Fruit fly (Drosophila melanogaster) whole organism, embryonic: ENCODE results near the gene lbe.

Source experiments
- Bgb ChIP-seq: fragments of 200-800 bp; sonication (Bioruptor generic); IDR thresholded peaks from 2 replicates; pipeline ENCODE4 v1.3.6; 2022; ENCODE audit warnings: missing biosample characterization, missing genetic modification characterization; ENCODE audit not compliant: partially characterized antibody
- Blimp-1 ChIP-seq: fragments of 200-800 bp; sonication (Bioruptor generic); optimal IDR thresholded peaks from 3 replicates; lab custom pipeline; 2018; ENCODE audit warnings: missing biosample characterization, missing genetic modification characterization, mild to moderate bottlenecking, moderate library complexity, missing genetic modification reagents
- CG11247 ChIP-seq: fragments of 200-800 bp; sonication (Bioruptor generic); IDR thresholded peaks from 2 replicates; pipeline ENCODE4 v1.3.6; 2022; ENCODE audit warnings: missing biosample characterization, missing genetic modification characterization
- CG11696 ChIP-seq: fragments of 200-800 bp; sonication (Bioruptor generic); IDR thresholded peaks from 2 replicates; pipeline ENCODE4 v1.3.6; 2022; ENCODE audit warnings: missing biosample characterization, missing genetic modification characterization
- CG11723 ChIP-seq: fragments of 200-800 bp; sonication (Bioruptor generic); optimal IDR thresholded peaks from 2 replicates; lab custom pipeline; 2017; ENCODE audit warnings: missing biosample characterization, mild to moderate bottlenecking, missing genetic modification characterization
- CG12299 ChIP-seq: fragments of 200-800 bp; sonication (Bioruptor generic); optimal IDR thresholded peaks from 2 replicates; lab custom pipeline; 2018; ENCODE audit warnings: missing biosample characterization, mild to moderate bottlenecking, missing genetic modification characterization
- CG13624 ChIP-seq: fragments of 200-800 bp; sonication (Bioruptor generic); optimal IDR thresholded peaks from 2 replicates; lab custom pipeline; 2016; ENCODE audit warnings: missing biosample characterization, missing genetic modification characterization
- CG14860 ChIP-seq: fragments of 200-800 bp; sonication (Bioruptor generic); IDR thresholded peaks from 3 replicates; pipeline ENCODE4 v1.3.6; 2022; ENCODE audit warnings: missing biosample characterization, missing genetic modification characterization; ENCODE audit not compliant: partially characterized antibody
- CG15269 ChIP-seq: fragments of 200-800 bp; sonication (Bioruptor generic); optimal IDR thresholded peaks from 2 replicates; lab custom pipeline; 2018; ENCODE audit warnings: missing biosample characterization, mild to moderate bottlenecking, missing genetic modification characterization, moderate library complexity
- CG16815 ChIP-seq: fragments of 200-800 bp; sonication (Bioruptor generic); optimal IDR thresholded peaks from 3 replicates; lab custom pipeline; 2017; ENCODE audit warnings: missing biosample characterization, mild to moderate bottlenecking, missing genetic modification characterization
- CG17328 ChIP-seq: fragments of 200-800 bp; sonication (Bioruptor generic); IDR thresholded peaks from 2 replicates; pipeline ENCODE4 v1.3.6; 2022; ENCODE audit warnings: missing biosample characterization, missing genetic modification characterization
- CG1832 ChIP-seq: fragments of 200-800 bp; sonication (Bioruptor generic); optimal IDR thresholded peaks from 2 replicates; lab custom pipeline; 2017; ENCODE audit warnings: missing biosample characterization, mild to moderate bottlenecking, missing genetic modification characterization, inconsistent platforms
- CG18764 ChIP-seq: fragments of 200-800 bp; sonication (Bioruptor generic); optimal IDR thresholded peaks from 3 replicates; lab custom pipeline; 2016; ENCODE audit warnings: missing biosample characterization, missing genetic modification characterization
- CG30020 ChIP-seq: fragments of 200-800 bp; optimal IDR thresholded peaks from 2 replicates; lab custom pipeline; 2019; ENCODE audit warnings: missing biosample characterization, mild to moderate bottlenecking, missing genetic modification characterization, moderate library complexity
- CG43689 ChIP-seq: fragments of 200-800 bp; sonication (Bioruptor generic); IDR thresholded peaks from 2 replicates; pipeline ENCODE4 v1.3.6; 2022; ENCODE audit warnings: missing biosample characterization, missing genetic modification characterization
- CG5953 ChIP-seq: fragments of 200-800 bp; sonication (Bioruptor generic); IDR thresholded peaks from 2 replicates; pipeline ENCODE4 v1.3.6; 2022; ENCODE audit warnings: missing biosample characterization, missing genetic modification characterization
- CG6175 ChIP-seq: fragments of 200-800 bp; sonication (Bioruptor generic); IDR thresholded peaks from 3 replicates; pipeline ENCODE4 v1.3.6; 2022; ENCODE audit warnings: missing biosample characterization, missing genetic modification characterization
- CG6813 ChIP-seq: fragments of 200-800 bp; sonication (Bioruptor generic); optimal IDR thresholded peaks from 2 replicates; lab custom pipeline; 2017; ENCODE audit warnings: missing biosample characterization, missing genetic modification characterization, mild to moderate bottlenecking, moderate library complexity, missing genetic modification reagents
- CG7357 ChIP-seq: fragments of 200-800 bp; sonication (Bioruptor generic); IDR thresholded peaks from 3 replicates; pipeline ENCODE4 v1.3.6; 2022; ENCODE audit warnings: missing biosample characterization, missing genetic modification characterization
- CG7745 ChIP-seq: fragments of 200-800 bp; sonication (Bioruptor generic); optimal IDR thresholded peaks from 2 replicates; lab custom pipeline; 2018; ENCODE audit warnings: missing biosample characterization, mild to moderate bottlenecking, missing genetic modification characterization, moderate library complexity
- CG8359 ChIP-seq: fragments of 200-800 bp; sonication (Bioruptor generic); optimal IDR thresholded peaks from 2 replicates; lab custom pipeline; 2017; ENCODE audit warnings: missing biosample characterization, mild to moderate bottlenecking, missing genetic modification characterization, borderline replicate concordance
- CG9932 ChIP-seq: fragments of 200-800 bp; sonication (Bioruptor generic); IDR thresholded peaks from 2 replicates; pipeline ENCODE4 v1.3.6; 2022; ENCODE audit warnings: missing biosample characterization, missing genetic modification characterization
- D19A ChIP-seq: fragments of 200-800 bp; optimal IDR thresholded peaks from 3 replicates; lab custom pipeline; 2019; ENCODE audit warnings: missing biosample characterization, mild to moderate bottlenecking, missing genetic modification characterization, moderate library complexity
- Dp ChIP-seq: fragments of 200-800 bp; sonication (Bioruptor generic); optimal IDR thresholded peaks from 2 replicates; lab custom pipeline; 2018; ENCODE audit warnings: missing biosample characterization, mild to moderate bottlenecking, missing genetic modification characterization, moderate library complexity
- Elba2 ChIP-seq: fragments of 200-800 bp; sonication (Bioruptor generic); optimal IDR thresholded peaks from 3 replicates; lab custom pipeline; 2016; ENCODE audit warnings: missing biosample characterization, missing genetic modification characterization
- Ets97D ChIP-seq: fragments of 200-800 bp; sonication (Bioruptor generic); optimal IDR thresholded peaks from 3 replicates; lab custom pipeline; 2016; ENCODE audit warnings: missing biosample characterization, missing genetic modification characterization
- MTF-1 ChIP-seq: fragments of 200-800 bp; sonication (Bioruptor generic); optimal IDR thresholded peaks from 2 replicates; lab custom pipeline; 2018; ENCODE audit warnings: missing biosample characterization, mild to moderate bottlenecking, missing genetic modification characterization, borderline replicate concordance
- NK7.1 ChIP-seq: fragments of 200-800 bp; sonication (Bioruptor generic); optimal IDR thresholded peaks from 3 replicates; lab custom pipeline; 2016; ENCODE audit warnings: missing biosample characterization, missing genetic modification characterization
- Rx ChIP-seq: fragments of 200-800 bp; sonication (Bioruptor generic); IDR thresholded peaks from 2 replicates; pipeline ENCODE4 v1.3.6; 2022; ENCODE audit warnings: missing biosample characterization, missing genetic modification characterization
- Ssrp ChIP-seq: fragments of 200-800 bp; sonication (Bioruptor generic); optimal IDR thresholded peaks from 2 replicates; lab custom pipeline; 2018; ENCODE audit warnings: missing biosample characterization, mild to moderate bottlenecking, missing genetic modification characterization, moderate library complexity
- amos ChIP-seq: fragments of 200-800 bp; sonication (Bioruptor generic); IDR thresholded peaks from 2 replicates; pipeline ENCODE4 v1.3.6; 2022; ENCODE audit warnings: missing biosample characterization, missing genetic modification characterization; ENCODE audit not compliant: partially characterized antibody
- aop ChIP-seq: fragments of 200-800 bp; sonication (Bioruptor generic); IDR thresholded peaks from 2 replicates; pipeline ENCODE4 v1.3.6; 2022; ENCODE audit warnings: missing biosample characterization, missing genetic modification characterization
- bowl ChIP-seq: fragments of 200-800 bp; sonication (Bioruptor generic); IDR thresholded peaks from 2 replicates; pipeline ENCODE4 v1.3.6; 2022; ENCODE audit warnings: missing biosample characterization, missing genetic modification characterization
- cad ChIP-seq: fragments of >200 bp; optimal IDR thresholded peaks from 2 replicates; lab custom pipeline; 2017; ENCODE audit warnings: missing biosample characterization, missing genetic modification characterization
- ci ChIP-seq: fragments of 200-800 bp; sonication (Bioruptor generic); IDR thresholded peaks from 3 replicates; pipeline ENCODE4 v1.3.6; 2022; ENCODE audit warnings: missing biosample characterization, missing genetic modification characterization
- dysf ChIP-seq: fragments of 200-800 bp; sonication (Bioruptor generic); IDR thresholded peaks from 3 replicates; pipeline ENCODE4 v1.3.6; 2022; ENCODE audit warnings: missing biosample characterization, missing genetic modification characterization
- fd64A ChIP-seq: fragments of 200-800 bp; sonication (Bioruptor generic); optimal IDR thresholded peaks from 3 replicates; lab custom pipeline; 2018; ENCODE audit warnings: missing biosample characterization, mild to moderate bottlenecking, missing genetic modification characterization
- fd96Cb ChIP-seq: fragments of 200-800 bp; sonication (Bioruptor generic); optimal IDR thresholded peaks from 2 replicates; lab custom pipeline; 2018; ENCODE audit warnings: missing biosample characterization, mild to moderate bottlenecking, missing genetic modification characterization, moderate library complexity
- gem ChIP-seq: fragments of 200-800 bp; sonication (Bioruptor generic); optimal IDR thresholded peaks from 2 replicates; lab custom pipeline; 2019; ENCODE audit warnings: missing biosample characterization, mild to moderate bottlenecking, missing genetic modification characterization, moderate library complexity
- gsb-n ChIP-seq: fragments of 200-800 bp; sonication (Bioruptor generic); optimal IDR thresholded peaks from 3 replicates; lab custom pipeline; 2018; ENCODE audit warnings: missing biosample characterization, mild to moderate bottlenecking, missing genetic modification characterization
- h ChIP-seq: fragments of >200 bp; optimal IDR thresholded peaks from 2 replicates; lab custom pipeline; 2017
- hbn ChIP-seq: fragments of 200-800 bp; sonication (Bioruptor generic); IDR thresholded peaks from 2 replicates; pipeline ENCODE4 v1.3.6; 2022; ENCODE audit warnings: missing biosample characterization, missing genetic modification characterization; ENCODE audit not compliant: partially characterized antibody
- inv ChIP-seq: fragments of 200-800 bp; sonication (Bioruptor generic); IDR thresholded peaks from 2 replicates; pipeline ENCODE4 v1.3.6; 2022; ENCODE audit warnings: missing biosample characterization, missing genetic modification characterization; ENCODE audit not compliant: partially characterized antibody
- luna ChIP-seq: fragments of 200-800 bp; sonication (Bioruptor generic); optimal IDR thresholded peaks from 2 replicates; lab custom pipeline; 2016; ENCODE audit warnings: missing biosample characterization, missing genetic modification characterization
- nmo ChIP-seq: fragments of 200-800 bp; sonication (Bioruptor generic); optimal IDR thresholded peaks from 2 replicates; lab custom pipeline; 2018; ENCODE audit warnings: missing biosample characterization, mild to moderate bottlenecking, missing genetic modification characterization, moderate library complexity
- odd ChIP-seq: fragments of 200-800 bp; sonication (Bioruptor generic); optimal IDR thresholded peaks from 2 replicates; lab custom pipeline; 2017; ENCODE audit warnings: missing biosample characterization, mild to moderate bottlenecking, missing genetic modification characterization
- slbo ChIP-seq: fragments of 200-800 bp; sonication (Bioruptor generic); IDR thresholded peaks from 2 replicates; pipeline ENCODE4 v1.3.6; 2022; ENCODE audit warnings: missing biosample characterization, missing genetic modification characterization
- so ChIP-seq: fragments of 200-800 bp; sonication (Bioruptor generic); IDR thresholded peaks from 3 replicates; pipeline ENCODE4 v1.3.6; 2022; ENCODE audit warnings: missing biosample characterization, missing genetic modification characterization
- sqz ChIP-seq: fragments of 200-800 bp; sonication (Bioruptor generic); optimal IDR thresholded peaks from 3 replicates; lab custom pipeline; 2018; ENCODE audit warnings: missing biosample characterization, mild to moderate bottlenecking, missing genetic modification characterization
- z ChIP-seq: fragments of 200-800 bp; sonication (Bioruptor generic); IDR thresholded peaks from 3 replicates; pipeline ENCODE4 v1.3.6; 2022; ENCODE audit warnings: missing biosample characterization, missing genetic modification characterization
- zen2 ChIP-seq: fragments of 200-800 bp; sonication (Bioruptor generic); IDR thresholded peaks from 3 replicates; pipeline ENCODE4 v1.3.6; 2022; ENCODE audit warnings: missing biosample characterization, missing genetic modification characterization; ENCODE audit not compliant: partially characterized antibody

The lbe gene

DNA sequence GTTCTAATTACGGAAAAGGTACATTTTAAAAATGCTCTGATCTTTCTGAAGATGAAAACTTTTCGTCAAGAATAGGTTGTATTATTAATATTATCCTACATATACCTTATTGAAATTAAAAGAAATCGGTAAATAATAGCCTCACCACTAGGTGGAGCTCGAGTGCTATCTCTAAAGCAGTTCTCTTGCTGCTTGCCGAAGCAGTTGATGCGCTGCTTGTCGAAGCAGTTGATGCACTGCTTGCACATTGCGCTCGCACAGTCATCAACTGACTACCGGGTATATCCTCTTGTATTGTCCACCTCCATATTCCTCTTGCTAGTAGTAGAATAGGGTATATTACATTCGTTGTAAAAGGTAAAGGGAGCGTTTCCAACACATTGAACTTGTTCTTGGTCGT is 38.0 kb downstream of the lbe start (continued):
- TF ChIP-seq luna (GFP tag; lab: Kevin White, UChicago) (no peak), h (lab: Kevin White, UChicago) (no peak), CG1832 (GFP tag; lab: Kevin White, UChicago) (no peak), cad (GFP tag; lab: Kevin White, UChicago) (no peak), CG7357 (GFP tag; lab: Robert Waterston, UW) (no peak), CG6175 (GFP tag; lab: Robert Waterston, UW) (0 out of 3 replicates have a peak, but pooled peaks have one; percentile 26), CG30020 (no peak), CG11723 (no peak), Ssrp (tag; lab: Kevin White, UChicago) (no peak), odd (GFP tag; lab: Kevin White, UChicago) (no peak), Rx (no peak), fd96Cb (no peak), ci (GFP tag; lab: Robert Waterston, UW) (0 out of 3 replicates have a peak, but pooled peaks have one; percentile 22), NK7.1 (GFP tag; lab: Kevin White, UChicago) (no peak), CG15269 (no peak), Blimp-1 (no peak), CG12299 (tag; lab: Kevin White, UChicago) (no peak), CG8359 (no peak), CG6813 (no peak), amos (GFP tag; lab: Robert Waterston, UW) (no peak; the same call in 1 of the 2 replicates), aop (no peak), so (GFP tag; lab: Robert Waterston, UW) (no peak), gem (no peak), Ets97D (GFP tag; lab: Kevin White, UChicago) (peak; percentile 17), gsb-n (no peak), z (GFP tag; lab: Robert Waterston, UW) (no peak), nmo (peak; percentile 11), slbo (GFP tag; lab: Robert Waterston, UW) (no peak), bowl (GFP tag; lab: Robert Waterston, UW) (no peak), CG7745 (tag; lab: Kevin White, UChicago) (no peak), D19A (tag; lab: Kevin White, UChicago) (peak; percentile 60), hbn (no peak), CG5953 (GFP tag; lab: Robert Waterston, UW) (no peak), fd64A (GFP tag; lab: Kevin White, UChicago) (no peak), sqz (no peak), CG17328 (no peak), CG14860 (GFP tag; lab: Robert Waterston, UW) (no peak), CG43689 (no peak), Elba2 (GFP tag; lab: Kevin White, UChicago) (no peak), CG13624 (GFP tag; lab: Kevin White, UChicago) (peak; percentile 7), CG16815 (GFP tag; lab: Kevin White, UChicago) (no peak), MTF-1 (GFP tag; lab: Kevin White, UChicago) (no peak), zen2 (no peak), CG11696 (GFP tag; lab: Robert Waterston, UW) (no peak), inv (no peak), CG9932 (GFP tag; lab: Robert Waterston, UW) (peak; percentile 50), Dp (GFP tag; lab: Kevin White, UChicago) (peak; percentile 45), Bgb (GFP tag; lab: Robert Waterston, UW) (peak; percentile 65), CG18764 (no peak), dysf (GFP tag; lab: Robert Waterston, UW) (0 out of 3 replicates have a peak, but pooled peaks have one; percentile 17), CG11247 (GFP tag; lab: Robert Waterston, UW) (peak; percentile 37; the same call in 1 of the 2 replicates)
